Fruit fly (Drosophila melanogaster): ENCODE results near the gene tefu.

The tefu gene

dm6 chr3R:15281335-15281963 lies 39.4 kb upstream of the tefu start:
- TF ChIP-seq psq (optimal IDR thresholded peaks at IDR 0.05) (no peak), Myc (optimal IDR thresholded peaks at IDR 0.05) (no peak), ttk (optimal IDR thresholded peaks at IDR 0.05) (no peak), Sin3A (optimal IDR thresholded peaks at IDR 0.05) (no peak), h (optimal IDR thresholded peaks at IDR 0.05) (no peak), insv (optimal IDR thresholded peaks at IDR 0.05) (no peak)

- TF ChIP-seq psq (optimal IDR thresholded peaks at IDR 0.05) (no peak), Myc (optimal IDR thresholded peaks at IDR 0.05) (no peak), Sin3A (optimal IDR thresholded peaks at IDR 0.05) (no peak), ttk (optimal IDR thresholded peaks at IDR 0.05) (no peak), insv (optimal IDR thresholded peaks at IDR 0.05) (no peak), h (optimal IDR thresholded peaks at IDR 0.05) (no peak)
Measured at dm6 chr3R:15280619-15281334, 38.7 kb upstream of the tefu start.

DNA sequence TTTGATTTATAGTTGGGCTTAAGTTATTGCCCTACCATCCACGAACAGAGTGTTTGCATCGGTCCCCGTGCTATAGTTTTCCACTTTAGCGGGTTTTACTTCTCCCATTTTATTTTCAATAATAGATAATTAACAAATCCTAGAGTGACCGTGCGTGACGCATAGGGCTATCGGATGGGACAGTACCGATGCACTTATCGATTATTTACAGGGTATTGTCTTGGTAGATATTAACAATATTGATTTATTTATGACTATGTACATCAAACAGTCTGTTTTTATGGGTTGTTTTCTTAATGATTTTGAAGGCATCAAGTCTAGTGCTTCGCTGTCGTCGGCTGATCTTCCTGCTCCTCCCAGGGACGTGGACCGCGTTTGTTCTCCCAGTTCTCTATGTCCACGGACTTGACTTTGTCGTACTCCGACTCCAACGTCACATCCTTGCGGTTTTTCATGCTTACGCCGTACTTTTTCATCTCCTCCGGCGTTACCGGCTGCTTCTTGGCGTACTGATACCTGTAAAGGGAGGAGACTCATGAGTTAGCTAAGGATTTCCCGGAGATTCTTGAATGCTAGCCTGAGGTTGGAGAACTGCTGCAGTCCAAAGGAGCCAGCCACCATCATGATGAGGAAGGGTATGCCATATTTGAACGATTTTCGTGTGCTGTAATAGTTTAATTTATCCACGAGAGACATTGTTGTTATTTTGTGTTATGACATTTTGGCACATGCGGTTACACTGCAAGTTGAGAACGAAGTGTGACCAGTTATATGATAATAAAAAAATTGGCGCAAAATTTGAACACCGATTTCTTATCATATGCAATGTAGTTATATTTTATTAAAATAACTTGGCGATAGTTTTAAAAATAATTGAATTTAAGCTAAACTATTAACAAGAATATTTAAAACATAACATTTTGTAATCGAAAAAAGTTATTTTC lies 36.2 kb upstream of the tefu start, which contains the start of the genes MRG15 and Tm1:
Gene MRG15 (minus strand): TSS at position 184 of the 944 bp plus-strand sequence.
Gene Tm1 (plus strand): TSS at position 295 of the 944 bp plus-strand sequence.
- TF ChIP-seq h (optimal IDR thresholded peaks at IDR 0.05), result no peak
- TF ChIP-seq ttk (optimal IDR thresholded peaks at IDR 0.05), result no peak
- TF ChIP-seq psq (optimal IDR thresholded peaks at IDR 0.05), result no peak
- no peak for TF ChIP-seq Myc (optimal IDR thresholded peaks at IDR 0.05)

DNA sequence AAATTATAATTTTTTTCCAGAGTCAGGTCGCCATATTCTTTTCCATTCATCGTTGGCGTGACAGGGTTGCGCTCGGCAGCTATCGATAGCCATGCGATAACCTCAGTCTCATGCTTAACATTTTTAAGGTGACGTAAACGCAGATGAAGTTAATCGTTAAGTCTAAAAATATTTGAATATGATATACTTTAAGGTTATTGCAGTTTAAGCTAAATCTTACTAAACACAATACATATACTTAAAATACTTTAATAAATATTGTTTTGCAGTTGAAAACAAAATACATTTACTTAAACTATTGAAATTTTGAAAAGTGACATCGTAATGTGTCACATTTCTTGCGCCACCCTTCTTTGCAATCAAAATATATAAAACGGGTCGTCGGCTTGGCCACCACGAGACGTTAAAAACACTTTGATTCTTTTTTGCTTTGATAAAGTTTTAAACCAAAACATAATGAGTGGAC lies 33.2 kb upstream of the tefu start, which contains the start of the genes Cp190 and CG4338:
Gene Cp190 (minus strand): TSS at position 84 of the 466 bp plus-strand sequence.
Gene CG4338 (plus strand): TSS at position 365 of the 466 bp plus-strand sequence.
- TF ChIP-seq Myc (optimal IDR thresholded peaks at IDR 0.05) (no peak), Sin3A (optimal IDR thresholded peaks at IDR 0.05) (no peak), h (optimal IDR thresholded peaks at IDR 0.05) (no peak), psq (optimal IDR thresholded peaks at IDR 0.05) (no peak), insv (optimal IDR thresholded peaks at IDR 0.05) (no peak), ttk (optimal IDR thresholded peaks at IDR 0.05) (no peak)

DNA sequence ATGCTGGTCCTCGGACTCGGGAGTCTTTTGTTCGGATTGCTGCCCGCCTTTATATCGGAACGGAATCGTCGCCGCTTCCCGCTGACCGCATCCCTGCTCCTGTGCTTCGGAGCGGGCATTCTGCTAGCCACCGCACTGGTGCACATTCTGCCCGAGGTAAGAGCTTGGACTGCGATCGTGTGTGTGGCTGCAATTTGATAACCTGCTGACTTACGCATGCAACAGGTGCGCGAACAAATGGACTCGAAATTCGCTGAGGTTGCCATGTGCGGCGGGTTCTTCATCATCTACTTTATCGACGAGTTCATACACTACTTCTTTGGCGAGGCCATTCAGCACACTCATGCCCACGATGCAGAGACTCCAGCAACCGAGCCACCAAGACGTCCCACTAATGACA lies 26.8 kb upstream of the tefu start:
- TF ChIP-seq h (optimal IDR thresholded peaks at IDR 0.05), result no peak
- no peak for TF ChIP-seq psq (optimal IDR thresholded peaks at IDR 0.05)
- TF ChIP-seq Sin3A (optimal IDR thresholded peaks at IDR 0.05), result no peak
- TF ChIP-seq insv (optimal IDR thresholded peaks at IDR 0.05), result no peak
- TF ChIP-seq ttk (optimal IDR thresholded peaks at IDR 0.05), result no peak
- no peak for TF ChIP-seq Myc (optimal IDR thresholded peaks at IDR 0.05)

DNA sequence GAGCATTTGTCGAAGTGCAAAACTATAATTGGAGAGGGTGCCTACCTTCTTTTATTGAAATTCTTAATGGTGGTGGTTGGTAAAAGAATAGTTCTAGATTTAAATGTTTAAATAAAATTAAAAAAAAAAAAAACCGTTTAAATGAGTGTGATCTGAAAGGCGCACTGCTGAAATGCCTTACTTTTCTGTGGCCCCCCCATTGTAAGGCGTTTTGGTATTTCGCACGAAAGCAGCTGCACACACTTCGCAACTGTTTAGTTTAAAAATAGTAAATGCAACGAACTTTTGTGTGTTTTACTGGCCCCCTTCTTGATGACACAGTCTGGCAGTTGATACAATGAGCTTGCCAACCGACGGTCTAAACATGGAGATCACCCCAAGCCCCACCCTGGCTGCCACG lies 26.4 kb upstream of the tefu start, which contains the start of the genes CG14864 and Zip88E:
Gene CG14864 (minus strand): TSS at position 113 of the 400 bp plus-strand sequence.
Gene Zip88E (plus strand): TSS at position 237 of the 400 bp plus-strand sequence.
- no peak for TF ChIP-seq insv (optimal IDR thresholded peaks at IDR 0.05)
- TF ChIP-seq h (optimal IDR thresholded peaks at IDR 0.05), result no peak
- TF ChIP-seq Sin3A (optimal IDR thresholded peaks at IDR 0.05), result no peak
- TF ChIP-seq ttk (optimal IDR thresholded peaks at IDR 0.05), result no peak
- no peak for TF ChIP-seq psq (optimal IDR thresholded peaks at IDR 0.05)
- no peak for TF ChIP-seq Myc (optimal IDR thresholded peaks at IDR 0.05)

DNA sequence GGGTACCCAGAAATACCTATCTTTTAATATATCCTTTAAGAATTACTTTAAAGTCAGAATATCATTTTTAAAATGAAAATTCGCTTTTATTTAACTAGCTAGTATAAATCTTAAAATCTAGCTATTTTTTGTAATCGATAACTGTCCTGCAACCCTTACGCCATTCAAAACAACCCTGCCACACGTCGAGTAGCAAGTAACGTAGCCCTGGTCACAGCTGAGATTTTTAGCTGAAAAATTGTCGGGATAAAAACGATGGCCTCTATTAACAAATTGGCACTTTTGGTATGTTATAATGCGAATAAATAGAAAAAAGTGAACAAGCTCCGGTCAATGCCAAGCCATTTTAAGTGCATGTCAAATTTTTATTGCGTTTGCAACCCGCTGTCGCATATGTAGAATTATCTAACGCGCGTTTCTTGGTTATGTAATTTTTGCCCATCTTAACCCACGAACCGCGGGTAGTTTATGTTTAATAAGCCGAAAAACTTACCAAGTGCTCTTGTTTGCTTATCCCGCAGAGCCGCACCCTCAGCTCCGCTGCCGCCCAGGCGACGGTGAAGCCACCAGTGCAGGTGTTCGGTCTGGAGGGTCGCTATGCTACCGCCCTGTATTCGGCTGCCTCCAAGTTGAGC lies 23.5 kb upstream of the tefu start, which contains the start of gene ATPsynO:
Gene ATPsynO (plus strand): TSS at position 186 of the 635 bp plus-strand sequence.
- TF ChIP-seq Sin3A (optimal IDR thresholded peaks at IDR 0.05) (no peak), ttk (optimal IDR thresholded peaks at IDR 0.05) (no peak), insv (optimal IDR thresholded peaks at IDR 0.05) (no peak), h (optimal IDR thresholded peaks at IDR 0.05) (no peak), psq (optimal IDR thresholded peaks at IDR 0.05) (no peak), Myc (optimal IDR thresholded peaks at IDR 0.05) (no peak)

dm6 chr3R:15263946-15264345 lies 21.9 kb upstream of the tefu start:
- TF ChIP-seq Myc (optimal IDR thresholded peaks at IDR 0.05) (no peak), Sin3A (optimal IDR thresholded peaks at IDR 0.05) (no peak), h (optimal IDR thresholded peaks at IDR 0.05) (no peak), insv (optimal IDR thresholded peaks at IDR 0.05) (no peak), psq (optimal IDR thresholded peaks at IDR 0.05) (no peak), ttk (optimal IDR thresholded peaks at IDR 0.05) (no peak)

- TF ChIP-seq Myc (optimal IDR thresholded peaks at IDR 0.05), result no peak
- TF ChIP-seq Sin3A (optimal IDR thresholded peaks at IDR 0.05), result no peak
- no peak for TF ChIP-seq h (optimal IDR thresholded peaks at IDR 0.05)
- TF ChIP-seq psq (optimal IDR thresholded peaks at IDR 0.05), result no peak
- no peak for TF ChIP-seq ttk (optimal IDR thresholded peaks at IDR 0.05)
- TF ChIP-seq insv (optimal IDR thresholded peaks at IDR 0.05), result no peak
Measured at dm6 chr3R:15262710-15263672, 21.0 kb upstream of the tefu start, which contains the start of the genes eIF2gamma and Set. Gene eIF2gamma, minus strand, starts transcription at chr3R:15263458. Gene Set, plus strand, starts transcription at chr3R:15263552.

dm6 chr3R:15250454-15250853 lies 8.4 kb upstream of the tefu start:
- TF ChIP-seq Myc (optimal IDR thresholded peaks at IDR 0.05) (no peak), h (optimal IDR thresholded peaks at IDR 0.05) (no peak), insv (optimal IDR thresholded peaks at IDR 0.05) (no peak)

Data from Kc167 (cell line).